Worm (Caenorhabditis elegans) whole organism, young adult: Measurements from ENCODE around the gene bli-6.

Experiments used
- F55B11.4 ChIP-seq: sonication (generic microtip); optimal IDR thresholded peaks from 2 replicates; lab custom pipeline; 2016; ENCODE audit warnings: missing compliant biosample characterization, missing genetic modification characterization, borderline replicate concordance; ENCODE audit not compliant: insufficient read depth
- ama-1 ChIP-seq, 3 experiments: fragments of 150-350 bp in 1 of 3; sonication (generic microtip) in 2 of 3; optimal IDR thresholded peaks; 2 replicates each; lab custom pipeline; 2014 to 2018; ENCODE audit warnings: missing biosample characterization in 2 of 3, missing genetic modification characterization in 2 of 3, missing genetic modification reagents in 2 of 3
- pha-4 ChIP-seq: fragments of 150-350 bp; sonication (generic microtip); optimal IDR thresholded peaks from 2 replicates; lab custom pipeline; 2014; ENCODE audit warnings: missing biosample characterization, missing genetic modification reagents, missing genetic modification characterization
- snpc-1.1 ChIP-seq: sonication (generic microtip); optimal IDR thresholded peaks from 2 replicates; lab custom pipeline; 2017; ENCODE audit warnings: missing genetic modification characterization, mild to moderate bottlenecking, missing compliant biosample characterization, antibody characterized with exemption, moderate library complexity, missing genotype, missing genetic modification reagents; ENCODE audit not compliant: insufficient read depth

ce11 chrIV:6415149-6415548 lies 38.3 kb downstream of the bli-6 start, which contains the start of gene exos-2:
- TF ChIP-seq pha-4 (tag; lab: Kevin White, UChicago) = no peak
- no peak for TF ChIP-seq ama-1 (optimal IDR thresholded peaks at IDR 0.05; lab: Kevin White, UChicago)
- TF ChIP-seq ama-1 (GFP tag; optimal IDR thresholded peaks at IDR 0.05; lab: Kevin White, UChicago) = no peak
- TF ChIP-seq snpc-1.1 = no peak
- no peak for TF ChIP-seq F55B11.4 (tag; lab: Kevin White, UChicago)
